Fruit fly (Drosophila melanogaster) whole organism: ENCODE data around the gene CG15537.

ENCODE experiments used
- CG8478 ChIP-seq: fragments of >200 bp; optimal IDR thresholded peaks from 2 replicates; lab custom pipeline; 2018; ENCODE audit warnings: inconsistent platforms
- EcR ChIP-seq, 2 experiments: fragments of >200 bp; optimal IDR thresholded peaks; 2 replicates each; lab custom pipeline; 2017; ENCODE audit warnings: missing biosample characterization in 2 of 2, missing genetic modification characterization in 2 of 2, missing genetic modification reagents in 2 of 2
- psq ChIP-seq: fragments of >200 bp; optimal IDR thresholded peaks from 2 replicates; lab custom pipeline; 2017

- TF ChIP-seq psq (lab: Kevin White, UChicago) (no peak), EcR (GFP tag; optimal IDR thresholded peaks at IDR 0.05; lab: Kevin White, UChicago) (no peak), CG8478 (no peak)
These were observed at the start of gene CG15537 for dm6 chr3R:30443549-30444133.
